Fruit fly (Drosophila melanogaster): ENCODE data around the gene Ranbp21.

dm6 chrX:19684048-19684447, 32.0 kb upstream of the Ranbp21 start:
- no peak for TF ChIP-seq CG11762 (GFP tag; optimal IDR thresholded peaks at IDR 0.05; ENCODE audit: insufficient read depth)
- no peak for TF ChIP-seq cyc (GFP tag; optimal IDR thresholded peaks at IDR 0.05)
- TF ChIP-seq Lpt (GFP tag; optimal IDR thresholded peaks at IDR 0.05), result no peak
- TF ChIP-seq salr (GFP tag; optimal IDR thresholded peaks at IDR 0.05), result no peak
- TF ChIP-seq acj6 (GFP tag; optimal IDR thresholded peaks at IDR 0.05), result no peak
- TF ChIP-seq CG6808 (GFP tag; optimal IDR thresholded peaks at IDR 0.05), result no peak
- no peak for TF ChIP-seq CG3919 (GFP tag; optimal IDR thresholded peaks at IDR 0.05)

All from whole organism, prepupa.